Worm (Caenorhabditis elegans) whole organism, young adult: Measurements from ENCODE around the gene Y42G9A.3.
"Not testable (repeated sequence)": the region's sequence is repeated elsewhere in the genome, so short reads cannot be mapped to it uniquely, and the experiment has no call there.

Experiments
- C06A6.2 ChIP-seq: fragments of 200-800 bp; sonication (Bioruptor generic); conservative IDR thresholded peaks from 2 replicates; pipeline ENCODE4 v1.3.6; 2022; ENCODE audit warnings: missing genetic modification characterization, missing compliant biosample characterization
- F10E7.11 ChIP-seq: sonication (generic microtip); optimal IDR thresholded peaks from 2 replicates; lab custom pipeline; 2017; ENCODE audit warnings: mild to moderate bottlenecking, missing genetic modification characterization, moderate library complexity, missing compliant biosample characterization
- F22D6.2 ChIP-seq: sonication (generic microtip); optimal IDR thresholded peaks from 2 replicates; lab custom pipeline; 2016; ENCODE audit warnings: mild to moderate bottlenecking, missing genetic modification characterization, missing compliant biosample characterization
- F23B12.7 ChIP-seq: sonication (generic microtip); optimal IDR thresholded peaks from 2 replicates; lab custom pipeline; 2017; ENCODE audit warnings: missing genetic modification characterization, mild to moderate bottlenecking, missing compliant biosample characterization, antibody characterized with exemption, moderate library complexity; ENCODE audit not compliant: insufficient read depth
- F33H1.4 ChIP-seq: fragments of 200-800 bp; sonication (Bioruptor generic); IDR thresholded peaks from 2 replicates; pipeline ENCODE4 v1.3.6; 2022; ENCODE audit warnings: missing genetic modification reagents, missing genetic modification characterization, missing compliant biosample characterization
- F37B4.10 ChIP-seq: fragments of 200-800 bp; sonication (Bioruptor generic); IDR thresholded peaks from 2 replicates; pipeline ENCODE4 v1.3.6; 2022; ENCODE audit warnings: missing genetic modification characterization, missing compliant biosample characterization
- F52B5.7 ChIP-seq: sonication (generic microtip); optimal IDR thresholded peaks from 2 replicates; lab custom pipeline; 2016; ENCODE audit warnings: mild to moderate bottlenecking, missing genetic modification characterization, missing compliant biosample characterization
- F57C9.4 ChIP-seq: sonication (generic microtip); optimal IDR thresholded peaks from 2 replicates; lab custom pipeline; 2017; ENCODE audit warnings: mild to moderate bottlenecking, missing genetic modification characterization, missing compliant biosample characterization
- K11D2.4 ChIP-seq: fragments of 200-800 bp; sonication (Bioruptor generic); IDR thresholded peaks from 2 replicates; pipeline ENCODE4 v1.3.6; 2022; ENCODE audit warnings: missing genetic modification reagents, missing genetic modification characterization, missing compliant biosample characterization
- K12H6.12 ChIP-seq: fragments of 200-800 bp; sonication (Bioruptor generic); optimal IDR thresholded peaks from 2 replicates; lab custom pipeline; 2018; ENCODE audit warnings: mild to moderate bottlenecking, missing genetic modification characterization, missing compliant biosample characterization
- Y53G8AR.9 ChIP-seq: fragments of 200-800 bp; sonication (Bioruptor generic); conservative IDR thresholded peaks from 2 replicates; pipeline ENCODE4 v1.3.6; 2022; ENCODE audit warnings: missing genetic modification reagents, missing genetic modification characterization, missing compliant biosample characterization
- Y95B8A.8 ChIP-seq: fragments of 200-800 bp; sonication (Bioruptor generic); IDR thresholded peaks from 2 replicates; pipeline ENCODE4 v1.3.6; 2022; ENCODE audit warnings: missing genetic modification reagents, missing genetic modification characterization, missing compliant biosample characterization
- aptf-2 ChIP-seq: fragments of 200-800 bp; sonication (Bioruptor generic); conservative IDR thresholded peaks from 2 replicates; pipeline ENCODE4 v1.3.6; 2022; ENCODE audit warnings: missing genetic modification reagents, missing genetic modification characterization, missing compliant biosample characterization
- aptf-3 ChIP-seq: fragments of 200-800 bp; sonication (Bioruptor generic); IDR thresholded peaks from 2 replicates; pipeline ENCODE4 v1.3.6; 2022; ENCODE audit warnings: missing genetic modification characterization, missing compliant biosample characterization
- bed-2 ChIP-seq: fragments of 200-800 bp; sonication (Bioruptor generic); IDR thresholded peaks from 2 replicates; pipeline ENCODE4 v1.3.6; 2022; ENCODE audit warnings: missing genetic modification reagents, missing genetic modification characterization, missing compliant biosample characterization
- ccch-3 ChIP-seq: fragments of 200-800 bp; sonication (Bioruptor generic); optimal IDR thresholded peaks from 2 replicates; lab custom pipeline; 2018; ENCODE audit warnings: mild to moderate bottlenecking, missing genetic modification characterization, missing compliant biosample characterization
- cebp-1 ChIP-seq, 2 experiments: fragments of 200-800 bp in 1 of 2; sonication (Bioruptor generic) in 1 of 2; sonication (generic microtip) in 1 of 2; IDR thresholded peaks in 1 of 2; optimal IDR thresholded peaks in 1 of 2; 2 replicates each; pipeline versions ENCODE4 v1.3.6 to Lab custom; 2017 to 2022; ENCODE audit warnings: missing compliant biosample characterization in 2 of 2, missing genetic modification characterization in 2 of 2, mild to moderate bottlenecking in 1 of 2, missing genetic modification reagents in 1 of 2, moderate library complexity in 1 of 2
- ceh-58 ChIP-seq: fragments of 200-800 bp; sonication (Bioruptor generic); IDR thresholded peaks from 2 replicates; pipeline ENCODE4 v1.3.6; 2022; ENCODE audit warnings: missing genetic modification characterization, missing compliant biosample characterization
- chd-7 ChIP-seq: sonication (generic microtip); optimal IDR thresholded peaks from 2 replicates; lab custom pipeline; 2016; ENCODE audit warnings: mild to moderate bottlenecking, missing genetic modification characterization, moderate library complexity, missing compliant biosample characterization
- dox-1 ChIP-seq: fragments of 200-800 bp; sonication (Bioruptor generic); IDR thresholded peaks from 2 replicates; pipeline ENCODE4 v1.3.6; 2022; ENCODE audit warnings: missing genetic modification reagents, missing genetic modification characterization, missing compliant biosample characterization
- egl-44 ChIP-seq: fragments of 200-800 bp; sonication (Bioruptor generic); IDR thresholded peaks from 2 replicates; pipeline ENCODE4 v1.3.6; 2022; ENCODE audit warnings: missing genetic modification reagents, missing genetic modification characterization, missing compliant biosample characterization
- ets-4 ChIP-seq: fragments of 200-800 bp; sonication (Bioruptor generic); optimal IDR thresholded peaks from 2 replicates; lab custom pipeline; 2018; ENCODE audit warnings: mild to moderate bottlenecking, missing genetic modification characterization, missing compliant biosample characterization
- hlh-12 ChIP-seq: sonication (generic microtip); optimal IDR thresholded peaks from 2 replicates; lab custom pipeline; 2016; ENCODE audit warnings: missing genetic modification characterization, missing compliant biosample characterization
- hlh-26 ChIP-seq: fragments of 200-800 bp; sonication (Bioruptor generic); conservative IDR thresholded peaks from 2 replicates; pipeline ENCODE4 v1.3.6; 2022; ENCODE audit warnings: missing genetic modification reagents, missing genetic modification characterization, missing compliant biosample characterization
- hmg-1.2 ChIP-seq: fragments of 200-800 bp; sonication (Bioruptor generic); IDR thresholded peaks from 2 replicates; pipeline ENCODE4 v1.3.6; 2022; ENCODE audit warnings: missing genetic modification reagents, missing genetic modification characterization, missing compliant biosample characterization
- let-607 ChIP-seq, 2 experiments: fragments of 200-800 bp in 1 of 2; sonication (Bioruptor generic) in 1 of 2; sonication (generic microtip) in 1 of 2; optimal IDR thresholded peaks; 2 replicates each; lab custom pipeline; 2016 to 2018; ENCODE audit warnings: mild to moderate bottlenecking in 2 of 2, missing compliant biosample characterization in 2 of 2, missing genetic modification characterization in 2 of 2, moderate library complexity in 2 of 2, missing genotype in 1 of 2
- lin-26 ChIP-seq: fragments of 200-800 bp; sonication (Bioruptor generic); IDR thresholded peaks from 2 replicates; pipeline ENCODE4 v1.3.6; 2022; ENCODE audit warnings: missing genetic modification reagents, missing genetic modification characterization, missing compliant biosample characterization
- lsy-27 ChIP-seq: sonication (generic microtip); optimal IDR thresholded peaks from 2 replicates; lab custom pipeline; 2017; ENCODE audit warnings: missing genetic modification characterization, mild to moderate bottlenecking, missing compliant biosample characterization, antibody characterized with exemption, missing genotype, borderline replicate concordance; ENCODE audit not compliant: insufficient read depth
- madf-6 ChIP-seq: fragments of 200-800 bp; sonication (Bioruptor generic); IDR thresholded peaks from 2 replicates; pipeline ENCODE4 v1.3.6; 2022; ENCODE audit warnings: missing genetic modification reagents, missing genetic modification characterization, missing compliant biosample characterization
- mes-4 ChIP-seq: sonication (generic microtip); optimal IDR thresholded peaks from 2 replicates; lab custom pipeline; 2016; ENCODE audit warnings: missing genotype, missing genetic modification characterization, missing compliant biosample characterization
- nhr-120 ChIP-seq: fragments of 200-800 bp; sonication (Bioruptor generic); IDR thresholded peaks from 2 replicates; pipeline ENCODE4 v1.3.6; 2022; ENCODE audit warnings: missing genetic modification characterization, missing compliant biosample characterization
- nhr-80 ChIP-seq: sonication (generic microtip); optimal IDR thresholded peaks from 2 replicates; lab custom pipeline; 2016; ENCODE audit warnings: missing genetic modification characterization, missing compliant biosample characterization
- pha-4 ChIP-seq: fragments of 150-350 bp; sonication (generic microtip); optimal IDR thresholded peaks from 2 replicates; lab custom pipeline; 2014; ENCODE audit warnings: missing biosample characterization, missing genetic modification reagents, missing genetic modification characterization
- repo-1 ChIP-seq: sonication (generic microtip); optimal IDR thresholded peaks from 2 replicates; lab custom pipeline; 2017; ENCODE audit warnings: mild to moderate bottlenecking, missing genetic modification characterization, missing compliant biosample characterization
- rpc-1 ChIP-seq, 2 experiments: fragments of 150-350 bp in 1 of 2; sonication (generic microtip) in 1 of 2; optimal IDR thresholded peaks; 2 replicates each; lab custom pipeline; 2014 to 2018; ENCODE audit warnings: missing biosample characterization in 1 of 2, missing genetic modification characterization in 1 of 2, missing genetic modification reagents in 1 of 2, missing genotype in 1 of 2
- sdz-38 ChIP-seq: sonication (generic microtip); optimal IDR thresholded peaks from 2 replicates; lab custom pipeline; 2016; ENCODE audit warnings: missing genotype, missing genetic modification characterization, missing compliant biosample characterization
- tlf-1 ChIP-seq: fragments of 200-800 bp; sonication (Bioruptor generic); optimal IDR thresholded peaks from 2 replicates; lab custom pipeline; 2018; ENCODE audit warnings: mild to moderate bottlenecking, missing genetic modification characterization, missing compliant biosample characterization
- ztf-18 ChIP-seq: sonication (generic microtip); optimal IDR thresholded peaks from 2 replicates; lab custom pipeline; 2016; ENCODE audit warnings: missing genotype, mild to moderate bottlenecking, missing genetic modification characterization, missing compliant biosample characterization
- ztf-25 ChIP-seq: fragments of 200-800 bp; sonication (Bioruptor generic); IDR thresholded peaks from 2 replicates; pipeline ENCODE4 v1.3.6; 2022; ENCODE audit warnings: missing genetic modification reagents, missing genetic modification characterization, missing compliant biosample characterization
- ztf-28 ChIP-seq: fragments of 200-800 bp; sonication (Bioruptor generic); IDR thresholded peaks from 2 replicates; pipeline ENCODE4 v1.3.6; 2022; ENCODE audit warnings: missing genetic modification reagents, missing genetic modification characterization, missing compliant biosample characterization
- ztf-3 ChIP-seq: fragments of 200-800 bp; sonication (Bioruptor generic); optimal IDR thresholded peaks from 2 replicates; lab custom pipeline; 2018; ENCODE audit warnings: mild to moderate bottlenecking, missing genetic modification characterization, missing compliant biosample characterization

The Y42G9A.3 gene

ce11 chrIII:6180294-6180693, 34.2 kb downstream of the Y42G9A.3 start:
- TF ChIP-seq ets-4 (GFP tag; lab: Kevin White, UChicago) (peak; percentile 51), ztf-28 (GFP tag; lab: Robert Waterston, UW) (no peak), nhr-80 (peak; percentile 83), lsy-27 (no peak)

ce11 chrIII:6183118-6183517, 37.1 kb downstream of the Y42G9A.3 start, which contains the start of gene nas-28:
nas-28 (minus strand) TSS chrIII:6183218.
- TF ChIP-seq C06A6.2 (GFP tag; lab: Robert Waterston, UW) (no peak), F52B5.7 (no peak), hlh-12 (tag; lab: Kevin White, UChicago) (no peak), Y53G8AR.9 (GFP tag; lab: Robert Waterston, UW) (no peak), F23B12.7 (tag; lab: Kevin White, UChicago) (no peak), aptf-2 (GFP tag; lab: Robert Waterston, UW) (no peak), ztf-28 (GFP tag; lab: Robert Waterston, UW) (no peak), ztf-3 (GFP tag; lab: Kevin White, UChicago) (no peak), let-607 (tag; optimal IDR thresholded peaks at IDR 0.05; lab: Kevin White, UChicago) (no peak), repo-1 (no peak), chd-7 (tag; lab: Kevin White, UChicago) (no peak), dox-1 (GFP tag; lab: Robert Waterston, UW) (no peak), K12H6.12 (tag; lab: Kevin White, UChicago) (no peak), bed-2 (GFP tag; lab: Robert Waterston, UW) (no peak), sdz-38 (no peak), egl-44 (GFP tag; lab: Robert Waterston, UW) (no peak), nhr-120 (no peak), hmg-1.2 (GFP tag; lab: Robert Waterston, UW) (no peak)
- TF ChIP-seq, all 124 proteins: peak for 0

- TF ChIP-seq cebp-1 (GFP tag; IDR thresholded peaks at IDR 0.05; lab: Robert Waterston, UW): peak; percentile 68
- TF ChIP-seq cebp-1 (tag; optimal IDR thresholded peaks at IDR 0.05; lab: Kevin White, UChicago): not testable (repeated sequence)
- peak; percentile 76 for TF ChIP-seq ztf-18
Measured at ce11 chrIII:6188020-6188419, 42.0 kb downstream of the Y42G9A.3 start.

- no peak for TF ChIP-seq K11D2.4
Measured at ce11 chrIII:6190810-6191209, 44.8 kb downstream of the Y42G9A.3 start, which contains the start of gene C23G10.5. C23G10.5 (plus strand) TSS chrIII:6191110.

- TF ChIP-seq F22D6.2 (tag; lab: Kevin White, UChicago) (no peak), Y95B8A.8 (GFP tag; lab: Robert Waterston, UW) (no peak), F37B4.10 (GFP tag; lab: Robert Waterston, UW) (no peak)
Measured at ce11 chrIII:6194480-6194879, 48.4 kb downstream of the Y42G9A.3 start, which contains the start of gene ugt-66. ugt-66 (minus strand) TSS chrIII:6194580.

ce11 chrIII:6195718-6196117, 49.7 kb downstream of the Y42G9A.3 start:
- TF ChIP-seq F10E7.11 (tag; lab: Kevin White, UChicago): peak; percentile 33
- no peak for TF ChIP-seq C06A6.2 (GFP tag; lab: Robert Waterston, UW)
- TF ChIP-seq aptf-3 (GFP tag; lab: Robert Waterston, UW): no peak
- peak; percentile 56 for TF ChIP-seq madf-6 (GFP tag; lab: Robert Waterston, UW)
- no peak for TF ChIP-seq hlh-26
- TF ChIP-seq ceh-58 (GFP tag; lab: Robert Waterston, UW): 0 out of 2 replicates have a peak, but pooled peaks have one; percentile 34
- TF ChIP-seq mes-4: no peak
- TF ChIP-seq F57C9.4 (tag; lab: Kevin White, UChicago): no peak
- TF ChIP-seq F37B4.10 (GFP tag; lab: Robert Waterston, UW): no peak
- TF ChIP-seq ztf-25 (GFP tag; lab: Robert Waterston, UW): no peak
- TF ChIP-seq F33H1.4: no peak
- TF ChIP-seq pha-4: no peak
- TF ChIP-seq ccch-3 (GFP tag; lab: Kevin White, UChicago): no peak
- no peak for TF ChIP-seq lin-26 (GFP tag; lab: Robert Waterston, UW)
- TF ChIP-seq tlf-1: no peak
- no peak for TF ChIP-seq rpc-1 (optimal IDR thresholded peaks at IDR 0.05; lab: Kevin White, UChicago)
- no peak for TF ChIP-seq rpc-1 (tag; optimal IDR thresholded peaks at IDR 0.05; lab: Kevin White, UChicago)
